Worm (Caenorhabditis elegans) whole organism, early embryonic: ENCODE data around the gene pdr-1.

Experiments used
- aly-1 ChIP-seq: sonication (generic microtip); optimal IDR thresholded peaks from 2 replicates; lab custom pipeline; 2016; ENCODE audit warnings: missing genetic modification characterization, missing compliant biosample characterization
- ama-1 ChIP-seq: fragments of 150-350 bp; optimal IDR thresholded peaks from 2 replicates; lab custom pipeline; 2014
- ceh-13 ChIP-seq: fragments of 200-800 bp; sonication (Bioruptor generic); optimal IDR thresholded peaks from 2 replicates; lab custom pipeline; 2018; ENCODE audit warnings: mild to moderate bottlenecking, missing genetic modification characterization, missing compliant biosample characterization
- ceh-36 ChIP-seq: sonication (generic microtip); optimal IDR thresholded peaks from 2 replicates; lab custom pipeline; 2016; ENCODE audit warnings: missing genetic modification characterization, inconsistent platforms, missing compliant biosample characterization
- flt-1 ChIP-seq: fragments of 200-800 bp; sonication (Bioruptor generic); IDR thresholded peaks from 2 replicates; pipeline ENCODE4 v1.3.6; 2022; ENCODE audit warnings: missing genetic modification characterization, missing compliant biosample characterization
- scrt-1 ChIP-seq: fragments of 200-800 bp; sonication (Bioruptor generic); IDR thresholded peaks from 2 replicates; pipeline ENCODE4 v1.3.6; 2022; ENCODE audit warnings: missing genetic modification characterization, missing compliant biosample characterization
- tbx-11 ChIP-seq: fragments of 200-800 bp; sonication (Bioruptor generic); IDR thresholded peaks from 2 replicates; pipeline ENCODE4 v1.3.6; 2022; ENCODE audit warnings: missing genetic modification characterization, missing compliant biosample characterization
- tbx-37 ChIP-seq: fragments of 200-800 bp; sonication (Bioruptor generic); conservative IDR thresholded peaks from 2 replicates; pipeline ENCODE4 v1.3.6; 2022; ENCODE audit warnings: missing genetic modification reagents, missing genetic modification characterization, missing compliant biosample characterization
- tra-4 ChIP-seq: sonication (generic microtip); optimal IDR thresholded peaks from 2 replicates; lab custom pipeline; 2017; ENCODE audit warnings: missing genetic modification characterization, missing compliant biosample characterization

ce11 chrIII:13755689-13756088, 15.6 kb upstream of the pdr-1 start, which contains the start of gene toca-2:
- TF ChIP-seq scrt-1 (GFP tag; lab: Robert Waterston, UW), result no peak
- TF ChIP-seq tra-4 (tag; lab: Kevin White, UChicago), result no peak
- TF ChIP-seq ama-1 (lab: Kevin White, UChicago), result no peak
- TF ChIP-seq flt-1, result no peak
- no peak for TF ChIP-seq aly-1 (tag; lab: Kevin White, UChicago)
- TF ChIP-seq tbx-37 (GFP tag; lab: Robert Waterston, UW), result no peak
- no peak for TF ChIP-seq tbx-11 (GFP tag; lab: Robert Waterston, UW)
- TF ChIP-seq ceh-36 (tag; lab: Kevin White, UChicago), result no peak
- TF ChIP-seq ceh-13 (GFP tag; lab: Kevin White, UChicago), result no peak
